Worm (Caenorhabditis elegans) whole organism, late embryonic: ENCODE measurements around the gene K08D12.8.

Experiments
- ahr-1 ChIP-seq: sonication (generic microtip); optimal IDR thresholded peaks from 2 replicates; lab custom pipeline; 2016; ENCODE audit warnings: missing genetic modification characterization, missing compliant biosample characterization
- ama-1 ChIP-seq: fragments of 150-350 bp; optimal IDR thresholded peaks from 2 replicates; lab custom pipeline; 2014
- fkh-6 ChIP-seq: sonication (generic microtip); optimal IDR thresholded peaks from 2 replicates; lab custom pipeline; 2016; ENCODE audit warnings: missing genetic modification characterization, missing compliant biosample characterization
- hlh-15 ChIP-seq: sonication (generic microtip); optimal IDR thresholded peaks from 2 replicates; lab custom pipeline; 2016; ENCODE audit warnings: missing genetic modification characterization, missing compliant biosample characterization
- mec-3 ChIP-seq: sonication (generic microtip); optimal IDR thresholded peaks from 2 replicates; lab custom pipeline; 2016; ENCODE audit warnings: borderline replicate concordance, missing genetic modification characterization, missing compliant biosample characterization
- pax-1 ChIP-seq: fragments of 150-350 bp; optimal IDR thresholded peaks from 2 replicates; lab custom pipeline; 2014; ENCODE audit warnings: missing biosample characterization, missing genetic modification characterization
- pros-1 ChIP-seq: fragments of 150-350 bp; optimal IDR thresholded peaks from 2 replicates; lab custom pipeline; 2014; ENCODE audit warnings: missing biosample characterization, missing genetic modification reagents, missing genetic modification characterization
- sox-2 ChIP-seq: fragments of 200-800 bp; sonication (Bioruptor generic); IDR thresholded peaks from 2 replicates; pipeline ENCODE4 v1.3.6; 2022; ENCODE audit warnings: missing genetic modification reagents, missing genetic modification characterization, missing compliant biosample characterization
- sox-4 ChIP-seq: sonication (generic microtip); optimal IDR thresholded peaks from 2 replicates; lab custom pipeline; 2017; ENCODE audit warnings: mild to moderate bottlenecking, missing genetic modification characterization, inconsistent platforms, missing compliant biosample characterization
- ttx-3 ChIP-seq: sonication (generic microtip); optimal IDR thresholded peaks from 2 replicates; lab custom pipeline; 2016; ENCODE audit warnings: missing genetic modification reagents, missing genetic modification characterization, missing compliant biosample characterization
- zip-5 ChIP-seq: sonication (generic microtip); optimal IDR thresholded peaks from 2 replicates; lab custom pipeline; 2016; ENCODE audit warnings: missing genetic modification characterization, missing compliant biosample characterization

DNA sequence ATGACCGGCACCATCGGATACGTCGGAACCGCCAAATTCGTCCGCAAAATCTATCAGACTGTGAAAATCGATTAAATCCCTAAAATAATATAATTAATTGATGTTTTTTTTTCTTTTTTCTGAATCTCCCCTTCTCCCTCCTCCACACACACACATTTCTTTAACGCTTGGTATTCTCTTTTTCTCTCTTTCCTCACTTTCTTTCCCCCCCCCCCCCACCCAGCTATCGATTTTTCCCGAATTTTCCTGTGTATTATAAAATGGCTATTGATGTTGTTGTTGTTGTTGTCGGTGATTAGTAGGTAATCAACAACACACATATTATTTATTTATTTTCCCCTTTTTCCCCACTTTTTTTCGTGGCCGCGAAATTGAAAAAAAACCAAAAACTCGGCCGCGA lies 25.3 kb downstream of the K08D12.8 start:
- no peak for TF ChIP-seq sox-4
- TF ChIP-seq pros-1 (tag; lab: Kevin White, UChicago) = no peak
- no peak for TF ChIP-seq ama-1
- no peak for TF ChIP-seq zip-5 (tag; lab: Kevin White, UChicago)
- TF ChIP-seq ttx-3 (tag; lab: Kevin White, UChicago) = no peak
- no peak for TF ChIP-seq mec-3 (tag; lab: Kevin White, UChicago)
- TF ChIP-seq hlh-15 (tag; lab: Kevin White, UChicago) = no peak
- no peak for TF ChIP-seq pax-1 (tag; lab: Kevin White, UChicago)
- TF ChIP-seq fkh-6 (tag; lab: Kevin White, UChicago) = no peak
- no peak for TF ChIP-seq sox-2 (GFP tag; lab: Robert Waterston, UW)
- no peak for TF ChIP-seq ahr-1 (tag; lab: Kevin White, UChicago)
